Worm (Caenorhabditis elegans): ENCODE results near the gene C24H12.6.

ce11 chrII:379935-380334, 38.7 kb downstream of the C24H12.6 start, which contains the start of gene C03H5.7:
- TF ChIP-seq sdz-38 (tag; optimal IDR thresholded peaks at IDR 0.05) (no peak), ztf-28 (GFP tag; IDR thresholded peaks at IDR 0.05) (no peak), ceh-91 (GFP tag; IDR thresholded peaks at IDR 0.05) (no peak), unc-130 (GFP tag; optimal IDR thresholded peaks at IDR 0.05) (no peak), pha-4 (tag; optimal IDR thresholded peaks at IDR 0.05) (no peak), akir-1 (GFP tag; optimal IDR thresholded peaks at IDR 0.05) (no peak), ztf-22 (GFP tag; optimal IDR thresholded peaks at IDR 0.05) (no peak), ceh-58 (GFP tag; IDR thresholded peaks at IDR 0.05) (no peak)
